Fruit fly (Drosophila melanogaster) whole organism, larva: ENCODE measurements around the gene CG14367.

ENCODE experiments used
- noc ChIP-seq: fragments of 200-800 bp; sonication (Bioruptor generic); optimal IDR thresholded peaks from 3 replicates; lab custom pipeline; 2019; ENCODE audit warnings: missing biosample characterization, mild to moderate bottlenecking, missing genetic modification characterization, moderate library complexity

The CG14367 gene

dm6 chr3R:13710645-13711044, 16.8 kb downstream of the CG14367 start:
- no peak for TF ChIP-seq noc (tag; lab: Kevin White, UChicago)

dm6 chr3R:13711735-13712134, 17.9 kb downstream of the CG14367 start, which contains the start of the genes primo-1 and primo-2:
Gene primo-1, minus strand, starts transcription at chr3R:13711835.
Gene primo-2, minus strand, starts transcription at chr3R:13711835.
- no peak for TF ChIP-seq noc (tag; lab: Kevin White, UChicago)

- TF ChIP-seq noc (tag; lab: Kevin White, UChicago) = peak; percentile 23
Observed at dm6 chr3R:13713541-13713940, 19.7 kb downstream of the CG14367 start.

- no peak for TF ChIP-seq noc (tag; lab: Kevin White, UChicago)
Observed at dm6 chr3R:13713984-13714532, 20.2 kb downstream of the CG14367 start.

dm6 chr3R:13715012-13715673, 21.3 kb downstream of the CG14367 start, which contains the start of gene kmr:
Gene kmr, plus strand, starts transcription at chr3R:13715207.
- peak; percentile 29 for TF ChIP-seq noc (tag; lab: Kevin White, UChicago)

dm6 chr3R:13715674-13716454, 22.0 kb downstream of the CG14367 start:
- no peak for TF ChIP-seq noc (tag; lab: Kevin White, UChicago)

- TF ChIP-seq noc (tag; lab: Kevin White, UChicago) = no peak
Observed at dm6 chr3R:13716827-13717226, 23.0 kb downstream of the CG14367 start.

dm6 chr3R:13718076-13718475, 24.2 kb downstream of the CG14367 start, which contains the start of gene Ubc87F:
Gene Ubc87F, minus strand, starts transcription at chr3R:13718176.
- no peak for TF ChIP-seq noc (tag; lab: Kevin White, UChicago)

- TF ChIP-seq noc (tag; lab: Kevin White, UChicago) = no peak
Observed at dm6 chr3R:13719053-13719452, 25.2 kb downstream of the CG14367 start.

dm6 chr3R:13720798-13721197, 26.9 kb downstream of the CG14367 start:
- TF ChIP-seq noc (tag; lab: Kevin White, UChicago) = no peak

dm6 chr3R:13721998-13722397, 28.1 kb downstream of the CG14367 start:
- no peak for TF ChIP-seq noc (tag; lab: Kevin White, UChicago)

- TF ChIP-seq noc (tag; lab: Kevin White, UChicago) = no peak
Observed at dm6 chr3R:13722451-13722850, 28.6 kb downstream of the CG14367 start.

dm6 chr3R:13724029-13724638, 30.3 kb downstream of the CG14367 start:
- TF ChIP-seq noc (tag; lab: Kevin White, UChicago) = no peak

- TF ChIP-seq noc (tag; lab: Kevin White, UChicago) = no peak
Observed at dm6 chr3R:13726795-13727194, 32.9 kb downstream of the CG14367 start.

dm6 chr3R:13728897-13729296, 35.0 kb downstream of the CG14367 start:
- no peak for TF ChIP-seq noc (tag; lab: Kevin White, UChicago)

dm6 chr3R:13730005-13730404, 36.2 kb downstream of the CG14367 start:
- no peak for TF ChIP-seq noc (tag; lab: Kevin White, UChicago)
